Fruit fly (Drosophila melanogaster) S2 (cell line): ENCODE results near the gene CG11000.

Source experiments
- CG8478 ChIP-seq: fragments of >200 bp; optimal IDR thresholded peaks from 2 replicates; lab custom pipeline; 2018
- CTCF ChIP-seq, 2 experiments: fragments of >200 bp; optimal IDR thresholded peaks; 2 replicates each; lab custom pipeline; 2018

Gene CG11000

dm6 chr3R:5797709-5798108 lies 4.4 kb upstream of the CG11000 start:
- TF ChIP-seq CTCF (optimal IDR thresholded peaks at IDR 0.05; lab: Kevin White, UChicago) (no peak), CG8478 (lab: Kevin White, UChicago) (no peak)

DNA sequence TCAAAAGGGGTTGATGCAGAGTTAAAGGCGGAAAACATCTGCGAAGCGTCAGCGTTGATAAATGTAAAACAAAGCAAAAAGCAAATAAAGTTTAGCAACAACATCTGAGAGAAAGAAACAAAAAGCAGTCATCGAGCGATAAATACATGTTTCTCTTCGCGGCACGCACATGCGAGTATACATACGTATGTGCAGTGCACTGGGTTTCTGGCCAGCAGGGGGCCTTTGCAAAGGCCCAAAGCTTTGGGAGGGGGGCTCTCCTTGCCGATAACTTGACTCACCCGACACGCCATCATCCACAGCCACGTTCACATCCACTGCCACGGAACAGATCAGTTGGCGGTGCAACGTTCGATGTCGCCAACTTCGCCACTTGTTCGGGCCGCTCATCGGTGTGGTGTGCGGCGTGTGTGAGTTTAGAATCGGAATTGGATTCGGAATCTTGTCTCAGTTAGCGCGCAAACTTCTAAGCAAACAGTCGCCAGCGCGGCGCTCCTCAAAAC lies 11.1 kb downstream of the CG11000 start, which contains the start of gene CG42675:
CG42675 (plus strand) TSS at position 453 of the 503 bp plus-strand sequence.
- TF ChIP-seq CTCF (optimal IDR thresholded peaks at IDR 0.05; lab: Kevin White, UChicago) (no peak), CG8478 (lab: Kevin White, UChicago) (no peak)

- TF ChIP-seq CG8478 (lab: Kevin White, UChicago) (no peak), CTCF (optimal IDR thresholded peaks at IDR 0.05; lab: Kevin White, UChicago) (no peak)
These were observed 19.1 kb downstream of the CG11000 start, which contains the start of gene Hpr1 for dm6 chr3R:5821243-5821642. Gene Hpr1 (minus strand): TSS chr3R:5821440.

dm6 chr3R:5821750-5822149 lies 19.6 kb downstream of the CG11000 start, which contains the start of gene CG46303:
Gene CG46303 (plus strand): TSS chr3R:5821972.
- TF ChIP-seq CG8478 (lab: Kevin White, UChicago) (no peak), CTCF (optimal IDR thresholded peaks at IDR 0.05; lab: Kevin White, UChicago) (no peak)

DNA sequence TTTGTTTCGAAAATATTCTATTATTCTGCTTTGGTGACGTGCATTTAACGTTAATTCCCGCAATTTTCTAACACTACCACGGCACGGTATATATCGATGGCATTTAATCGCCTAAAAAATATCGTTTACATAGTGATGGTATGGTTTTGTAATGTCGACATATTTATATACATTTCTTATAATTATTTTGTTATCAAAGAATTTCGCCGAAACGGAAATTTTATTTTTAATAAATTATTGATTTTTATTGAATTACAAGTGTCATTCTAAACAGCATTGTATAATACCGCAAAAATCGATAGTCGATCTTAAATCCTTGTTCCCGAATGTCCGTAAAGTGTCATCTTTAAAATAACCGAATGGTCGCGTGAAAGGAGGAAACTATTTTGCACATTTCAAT lies 22.3 kb downstream of the CG11000 start, which contains the start of the genes Sec20 and dgrn:
Sec20 (minus strand) TSS at position 77 of the 400 bp plus-strand sequence.
dgrn (plus strand) TSS at position 160 of the 400 bp plus-strand sequence.
- no peak for TF ChIP-seq CG8478 (lab: Kevin White, UChicago)
- no peak for TF ChIP-seq CTCF (optimal IDR thresholded peaks at IDR 0.05; lab: Kevin White, UChicago)

- TF ChIP-seq CG8478 (lab: Kevin White, UChicago) (no peak), CTCF (optimal IDR thresholded peaks at IDR 0.05; lab: Kevin White, UChicago) (no peak)
These were observed 27.6 kb downstream of the CG11000 start, which contains the start of gene glob3 for dm6 chr3R:5829762-5830161. Gene glob3 (plus strand): TSS chr3R:5830062.

dm6 chr3R:5831339-5831738 lies 29.2 kb downstream of the CG11000 start, which contains the start of gene CG1208:
Gene CG1208 (plus strand): TSS chr3R:5831639.
- TF ChIP-seq CTCF (optimal IDR thresholded peaks at IDR 0.05; lab: Kevin White, UChicago), result no peak
- no peak for TF ChIP-seq CG8478 (lab: Kevin White, UChicago)

- TF ChIP-seq CG8478 (lab: Kevin White, UChicago), result no peak
These were observed 30.3 kb downstream of the CG11000 start for dm6 chr3R:5832345-5832981.

- TF ChIP-seq CTCF (optimal IDR thresholded peaks at IDR 0.05; lab: Kevin White, UChicago) (no peak), CG8478 (lab: Kevin White, UChicago) (no peak)
These were observed 31.9 kb downstream of the CG11000 start for dm6 chr3R:5833948-5834504.

dm6 chr3R:5836536-5836935 lies 34.4 kb downstream of the CG11000 start:
- TF ChIP-seq CG8478 (lab: Kevin White, UChicago) (no peak), CTCF (optimal IDR thresholded peaks at IDR 0.05; lab: Kevin White, UChicago) (no peak)

DNA sequence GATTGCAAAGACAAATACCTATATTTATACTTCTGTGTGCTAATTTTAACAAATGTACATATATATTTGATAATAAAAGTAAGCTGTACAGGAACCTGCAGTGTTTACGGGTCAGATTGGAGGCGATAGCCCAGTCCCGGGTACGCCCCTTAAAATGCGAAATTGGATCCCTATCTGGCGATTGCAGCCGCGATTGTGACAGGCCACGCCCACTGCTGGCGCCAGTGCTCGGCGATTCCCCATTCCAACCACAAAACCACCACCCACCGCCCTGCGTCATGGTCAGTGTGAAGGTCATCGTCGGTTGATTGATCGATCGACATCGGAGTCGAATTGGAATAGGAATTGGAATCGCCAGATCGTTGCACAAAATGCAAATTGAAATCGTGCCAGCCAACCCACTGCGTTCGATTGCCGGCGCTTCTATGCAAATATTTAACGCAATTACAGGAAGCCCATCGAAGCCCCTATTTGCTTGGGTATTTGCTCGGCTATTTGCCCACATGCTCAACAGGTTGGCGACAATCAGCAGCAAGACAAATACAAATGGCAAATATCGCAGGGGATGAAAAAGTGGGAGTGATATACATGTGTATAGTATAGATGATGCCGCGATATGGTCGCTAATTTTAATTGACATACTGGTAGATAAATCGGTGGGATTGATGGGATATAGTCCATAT lies 36.7 kb downstream of the CG11000 start:
- TF ChIP-seq CG8478 (lab: Kevin White, UChicago), result no peak
- TF ChIP-seq CTCF (optimal IDR thresholded peaks at IDR 0.05; lab: Kevin White, UChicago), result no peak

dm6 chr3R:5840870-5841269 lies 38.7 kb downstream of the CG11000 start, which contains the start of gene CG1213:
Gene CG1213 (plus strand): TSS chr3R:5841170.
- no peak for TF ChIP-seq CG8478 (lab: Kevin White, UChicago)
- no peak for TF ChIP-seq CTCF (optimal IDR thresholded peaks at IDR 0.05; lab: Kevin White, UChicago)

DNA sequence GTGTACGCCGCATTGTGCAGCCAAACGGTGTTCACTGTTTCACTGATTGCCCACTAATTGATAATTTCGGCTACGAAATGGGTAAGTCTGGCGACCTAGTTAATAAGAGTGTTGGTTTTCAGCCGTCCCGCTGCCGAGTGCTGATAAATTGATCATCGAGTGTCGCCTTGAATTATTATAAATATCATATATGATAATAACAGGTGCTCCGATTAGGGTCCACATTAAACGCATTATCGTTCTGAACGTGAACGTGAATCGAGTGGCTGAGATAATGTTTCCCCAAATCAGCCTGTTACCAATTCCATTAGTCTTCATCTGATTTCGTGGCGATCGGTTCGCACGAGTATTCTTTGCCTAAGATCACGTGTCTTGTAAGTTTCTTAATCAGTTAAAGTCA lies 39.2 kb downstream of the CG11000 start:
- no peak for TF ChIP-seq CTCF (optimal IDR thresholded peaks at IDR 0.05; lab: Kevin White, UChicago)
- TF ChIP-seq CG8478 (lab: Kevin White, UChicago), result no peak

dm6 chr3R:5843516-5843915 lies 41.4 kb downstream of the CG11000 start:
- TF ChIP-seq CTCF (optimal IDR thresholded peaks at IDR 0.05; lab: Kevin White, UChicago) (no peak), CG8478 (lab: Kevin White, UChicago) (no peak)
